Fruit fly (Drosophila melanogaster) whole organism, pupa: Measurements from ENCODE around the gene CG33257.

Source experiments
- CG10348 ChIP-seq: fragments of 200-800 bp; sonication (Bioruptor generic); IDR thresholded peaks from 2 replicates; pipeline ENCODE4 v1.3.6; 2022; ENCODE audit warnings: missing biosample characterization, missing genetic modification characterization
- CG12605 ChIP-seq: fragments of 200-800 bp; sonication (Bioruptor generic); IDR thresholded peaks from 2 replicates; pipeline ENCODE4 v1.3.6; 2022; ENCODE audit warnings: missing biosample characterization, missing genetic modification characterization
- CG13204 ChIP-seq: fragments of 200-800 bp; sonication (Bioruptor generic); optimal IDR thresholded peaks from 2 replicates; lab custom pipeline; 2018; ENCODE audit warnings: missing biosample characterization, mild to moderate bottlenecking, missing genetic modification characterization, moderate library complexity
- CG14655 ChIP-seq: fragments of 200-800 bp; sonication (Bioruptor generic); optimal IDR thresholded peaks from 3 replicates; lab custom pipeline; 2017; ENCODE audit warnings: mild to moderate bottlenecking, missing biosample characterization, missing genetic modification reagents, missing genetic modification characterization
- CG15710 ChIP-seq: fragments of 200-800 bp; sonication (Bioruptor generic); optimal IDR thresholded peaks from 2 replicates; lab custom pipeline; 2018; ENCODE audit warnings: missing biosample characterization, mild to moderate bottlenecking, missing genetic modification characterization, moderate library complexity
- CG17806 ChIP-seq: fragments of 200-800 bp; sonication (Bioruptor generic); optimal IDR thresholded peaks from 2 replicates; lab custom pipeline; 2018; ENCODE audit warnings: missing biosample characterization, mild to moderate bottlenecking, missing genetic modification characterization, moderate library complexity
- CG4496 ChIP-seq: fragments of 200-800 bp; sonication (Bioruptor generic); IDR thresholded peaks from 3 replicates; pipeline ENCODE4 v1.3.6; 2022; ENCODE audit warnings: missing biosample characterization, missing genetic modification characterization
- CG8159 ChIP-seq: fragments of 200-800 bp; sonication (Bioruptor generic); optimal IDR thresholded peaks from 3 replicates; lab custom pipeline; 2018; ENCODE audit warnings: missing biosample characterization, mild to moderate bottlenecking, missing genetic modification characterization, moderate library complexity
- CG8301 ChIP-seq: fragments of 200-800 bp; sonication (Bioruptor generic); optimal IDR thresholded peaks from 2 replicates; lab custom pipeline; 2018; ENCODE audit warnings: missing biosample characterization, mild to moderate bottlenecking, missing genetic modification characterization
- CG9948 ChIP-seq: fragments of 200-800 bp; sonication (Bioruptor generic); optimal IDR thresholded peaks from 2 replicates; lab custom pipeline; 2018; ENCODE audit warnings: missing biosample characterization, mild to moderate bottlenecking, missing genetic modification characterization, moderate library complexity
- D1 ChIP-seq: fragments of 200-800 bp; sonication (Bioruptor generic); optimal IDR thresholded peaks from 2 replicates; lab custom pipeline; 2018; ENCODE audit warnings: missing biosample characterization, mild to moderate bottlenecking, missing genetic modification characterization, moderate library complexity
- EcR ChIP-seq: fragments of 200-800 bp; sonication (Bioruptor generic); optimal IDR thresholded peaks from 3 replicates; lab custom pipeline; 2019; ENCODE audit warnings: missing biosample characterization, missing genetic modification characterization, mild to moderate bottlenecking, moderate library complexity, missing genetic modification reagents
- Ets98B ChIP-seq: fragments of 200-800 bp; sonication (Bioruptor generic); IDR thresholded peaks from 2 replicates; pipeline ENCODE4 v1.3.6; 2022; ENCODE audit warnings: missing biosample characterization, missing genetic modification characterization
- Pif1A ChIP-seq: fragments of 200-800 bp; sonication (Bioruptor generic); optimal IDR thresholded peaks from 3 replicates; lab custom pipeline; 2016; ENCODE audit warnings: missing biosample characterization, missing genetic modification characterization
- Pif1B ChIP-seq: fragments of 200-800 bp; sonication (Bioruptor generic); optimal IDR thresholded peaks from 3 replicates; lab custom pipeline; 2016; ENCODE audit warnings: missing biosample characterization, missing genetic modification characterization
- fd96Ca ChIP-seq: fragments of 200-800 bp; sonication (Bioruptor generic); IDR thresholded peaks from 3 replicates; pipeline ENCODE4 v1.3.6; 2022; ENCODE audit warnings: missing biosample characterization, missing genetic modification characterization
- gl ChIP-seq: fragments of 200-800 bp; sonication (Bioruptor generic); optimal IDR thresholded peaks from 2 replicates; lab custom pipeline; 2018; ENCODE audit warnings: missing biosample characterization, mild to moderate bottlenecking, missing genetic modification characterization
- rn ChIP-seq: fragments of 200-800 bp; sonication (Bioruptor generic); IDR thresholded peaks from 2 replicates; pipeline ENCODE4 v1.3.6; 2022; ENCODE audit warnings: missing biosample characterization, missing genetic modification characterization

The CG33257 gene

DNA sequence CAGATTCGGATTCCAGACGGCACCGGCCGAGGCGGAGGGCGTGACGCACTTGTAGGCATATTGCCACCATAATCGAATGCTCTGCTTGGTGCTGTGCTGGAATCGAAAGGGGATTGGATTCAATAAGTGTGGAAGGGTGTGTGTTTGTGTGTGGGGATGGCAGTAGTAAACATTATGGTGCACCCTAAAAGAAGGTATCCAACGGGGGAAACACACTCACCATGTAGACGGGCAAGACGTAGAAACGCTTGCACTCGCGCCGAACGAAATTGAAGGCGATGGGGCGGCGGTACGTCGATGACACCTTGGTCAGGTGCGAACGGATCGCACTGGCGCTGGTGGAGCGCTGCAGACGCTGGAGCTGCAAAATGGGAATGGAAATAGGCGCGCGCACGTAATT is 45.1 kb downstream of the CG33257 start:
- TF ChIP-seq fd96Ca (GFP tag; lab: Robert Waterston, UW) (0 out of 3 replicates have a peak, but pooled peaks have one; percentile 5), CG4496 (no peak), CG10348 (GFP tag; lab: Robert Waterston, UW) (no peak), CG14655 (GFP tag; lab: Kevin White, UChicago) (no peak)

DNA sequence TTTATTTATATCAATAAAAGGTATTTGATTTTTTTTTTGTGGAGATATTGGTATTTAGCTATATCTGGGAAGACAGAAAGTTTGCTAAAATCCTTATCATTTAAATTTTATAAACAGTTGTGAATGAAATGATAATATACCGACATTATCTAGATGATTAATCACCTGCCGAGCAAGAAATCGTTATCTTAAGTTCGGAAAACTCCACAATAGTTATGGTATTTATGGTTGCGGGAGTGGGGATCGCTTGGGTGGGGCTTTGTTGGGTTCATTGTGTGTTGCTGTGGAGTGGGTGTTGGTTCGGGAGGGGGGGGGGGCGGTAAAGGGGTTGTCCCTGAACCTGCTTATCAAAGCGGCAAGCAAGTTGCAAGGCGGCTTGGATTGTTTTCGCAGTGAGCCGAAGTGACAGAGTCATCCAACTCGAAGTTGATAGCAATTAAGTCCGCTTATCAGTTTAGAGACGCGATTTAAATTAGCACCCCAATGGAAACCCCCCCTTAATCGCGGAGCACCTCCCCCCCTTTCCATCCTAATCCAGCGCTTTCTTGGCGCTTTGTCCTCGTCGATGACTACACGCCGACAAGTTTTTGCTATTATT is 46.2 kb downstream of the CG33257 start:
- TF ChIP-seq CG15710 (tag; lab: Kevin White, UChicago) (no peak), EcR (peak; percentile 91), fd96Ca (GFP tag; lab: Robert Waterston, UW) (0 out of 3 replicates have a peak, but pooled peaks have one; percentile 20)
- TF ChIP-seq, all 21 proteins: peak for 2

DNA sequence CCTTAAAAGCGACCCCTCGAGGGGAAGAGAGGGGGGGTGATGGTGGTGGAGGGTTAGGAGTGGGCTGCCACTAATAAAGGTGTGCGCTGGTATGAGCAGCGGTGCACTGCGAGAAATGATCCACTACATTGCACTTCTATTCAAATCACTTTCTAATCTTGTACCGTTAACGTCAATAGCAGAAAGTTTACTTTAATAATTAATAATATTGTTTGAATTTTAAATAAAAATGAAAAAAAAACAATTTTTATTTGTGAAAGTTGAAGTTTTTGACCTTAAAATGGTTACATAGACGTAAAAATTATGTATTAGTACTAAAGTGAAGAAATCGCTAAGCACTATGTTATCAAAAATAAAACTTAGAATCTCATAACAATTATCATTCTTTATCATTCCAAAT is 46.8 kb downstream of the CG33257 start:
- TF ChIP-seq CG9948 (tag; lab: Kevin White, UChicago) (peak; percentile 34), EcR (no peak), CG17806 (tag; lab: Kevin White, UChicago) (peak; percentile 6), CG8301 (no peak), CG8159 (tag; lab: Kevin White, UChicago) (peak; percentile 9), CG13204 (no peak), Pif1B (no peak), CG15710 (tag; lab: Kevin White, UChicago) (peak; percentile 9), rn (GFP tag; lab: Robert Waterston, UW) (no peak), CG14655 (GFP tag; lab: Kevin White, UChicago) (peak; percentile 55), CG12605 (GFP tag; lab: Robert Waterston, UW) (no peak), Pif1A (GFP tag; lab: Kevin White, UChicago) (no peak)
- TF ChIP-seq, all 21 proteins: peak for 5

DNA sequence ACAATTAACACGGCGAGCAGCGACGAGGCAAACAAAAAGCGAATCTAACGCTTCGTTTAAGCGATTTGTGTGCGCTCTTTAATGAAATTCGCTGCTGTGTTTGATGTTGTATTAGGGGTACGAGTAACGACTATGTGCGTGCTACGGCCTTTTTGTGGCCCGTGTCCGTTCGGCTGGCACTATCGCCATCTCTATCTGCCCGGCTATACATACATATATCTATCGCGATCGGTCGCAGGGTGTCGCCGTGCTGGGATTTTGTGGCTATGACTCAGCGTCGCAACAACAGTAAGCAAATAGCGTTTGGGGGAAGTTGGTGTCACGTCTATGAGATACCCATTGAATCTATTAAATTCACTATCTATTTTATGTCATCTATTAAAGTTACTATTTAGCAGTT is 47.6 kb downstream of the CG33257 start:
- TF ChIP-seq CG8301 (no peak), CG10348 (GFP tag; lab: Robert Waterston, UW) (no peak), CG14655 (GFP tag; lab: Kevin White, UChicago) (no peak)

DNA sequence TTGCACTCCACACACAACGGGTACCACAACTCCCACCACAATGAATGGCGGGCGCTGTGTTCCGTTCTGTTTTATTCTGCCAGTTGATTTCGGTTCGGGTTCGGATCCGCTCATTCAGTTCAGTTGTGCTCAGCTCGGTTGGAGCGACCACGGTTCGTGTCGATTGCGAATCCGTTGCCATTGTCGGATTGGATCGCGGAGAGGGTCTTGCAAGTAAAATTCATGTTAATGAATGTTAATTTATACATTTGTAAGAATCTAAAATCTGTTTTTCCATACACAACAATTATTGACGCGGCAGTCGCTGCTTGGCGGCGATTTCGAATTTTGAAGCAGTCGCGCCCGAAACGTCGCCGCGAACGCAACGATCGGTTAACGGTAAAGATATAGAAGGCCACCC is 48.4 kb downstream of the CG33257 start, which contains the start of gene Gagr:
Gene Gagr (plus strand): TSS at position 81 of the 400 bp plus-strand sequence.
- TF ChIP-seq CG8159 (tag; lab: Kevin White, UChicago) (no peak), CG12605 (GFP tag; lab: Robert Waterston, UW) (no peak), gl (tag; lab: Kevin White, UChicago) (no peak), fd96Ca (GFP tag; lab: Robert Waterston, UW) (no peak), CG15710 (tag; lab: Kevin White, UChicago) (no peak), rn (GFP tag; lab: Robert Waterston, UW) (no peak), CG13204 (no peak), CG17806 (tag; lab: Kevin White, UChicago) (no peak), CG9948 (tag; lab: Kevin White, UChicago) (no peak), D1 (no peak), Ets98B (GFP tag; lab: Robert Waterston, UW) (no peak), CG8301 (no peak), CG4496 (no peak)
